Fruit fly (Drosophila melanogaster): ENCODE data around the gene zuc.

DNA sequence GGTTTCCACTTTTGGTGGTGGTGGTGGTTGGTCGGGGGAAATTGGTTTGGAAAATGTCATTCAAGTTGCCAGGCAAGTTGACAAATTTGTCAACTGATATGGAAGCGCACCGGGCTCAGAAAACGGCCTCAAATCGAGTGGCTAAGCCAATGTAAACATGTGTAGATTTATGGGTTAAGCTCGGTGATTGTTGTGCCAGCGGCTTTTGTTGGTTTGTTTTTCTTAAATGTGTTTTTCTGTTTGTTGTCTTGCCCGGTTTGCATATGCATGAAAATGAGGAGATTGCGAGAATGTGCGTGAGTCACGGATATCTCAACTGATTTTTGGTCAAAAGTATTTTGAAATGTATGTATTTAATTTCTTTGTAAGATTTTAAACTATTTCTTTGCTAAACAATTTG, 28.8 kb downstream of the zuc start:
- TF ChIP-seq pad (GFP tag; optimal IDR thresholded peaks at IDR 0.05) = no peak
- TF ChIP-seq CG5204 (GFP tag; optimal IDR thresholded peaks at IDR 0.05) = no peak
- no peak for TF ChIP-seq CG1620 (GFP tag; optimal IDR thresholded peaks at IDR 0.05)
- no peak for TF ChIP-seq CG33017 (tag; optimal IDR thresholded peaks at IDR 0.05)
- TF ChIP-seq CG11617 (GFP tag; optimal IDR thresholded peaks at IDR 0.05) = no peak
- TF ChIP-seq Hr96 (GFP tag; optimal IDR thresholded peaks at IDR 0.05) = no peak
- no peak for TF ChIP-seq tj (GFP tag; optimal IDR thresholded peaks at IDR 0.05)
- TF ChIP-seq Mnt (GFP tag; optimal IDR thresholded peaks at IDR 0.05) = no peak
- no peak for TF ChIP-seq toe (GFP tag; optimal IDR thresholded peaks at IDR 0.05)
- TF ChIP-seq cic (GFP tag; optimal IDR thresholded peaks at IDR 0.05) = no peak
- no peak for TF ChIP-seq Clk (GFP tag; optimal IDR thresholded peaks at IDR 0.05)
- TF ChIP-seq kay (GFP tag; ENCODE audit: borderline replicate concordance) = no peak
- TF ChIP-seq Crg-1 (GFP tag; optimal IDR thresholded peaks at IDR 0.05) = no peak
- no peak for TF ChIP-seq bab1 (GFP tag; optimal IDR thresholded peaks at IDR 0.05)
